Worm (Caenorhabditis elegans): ENCODE results near the gene D2096.10.

DNA sequence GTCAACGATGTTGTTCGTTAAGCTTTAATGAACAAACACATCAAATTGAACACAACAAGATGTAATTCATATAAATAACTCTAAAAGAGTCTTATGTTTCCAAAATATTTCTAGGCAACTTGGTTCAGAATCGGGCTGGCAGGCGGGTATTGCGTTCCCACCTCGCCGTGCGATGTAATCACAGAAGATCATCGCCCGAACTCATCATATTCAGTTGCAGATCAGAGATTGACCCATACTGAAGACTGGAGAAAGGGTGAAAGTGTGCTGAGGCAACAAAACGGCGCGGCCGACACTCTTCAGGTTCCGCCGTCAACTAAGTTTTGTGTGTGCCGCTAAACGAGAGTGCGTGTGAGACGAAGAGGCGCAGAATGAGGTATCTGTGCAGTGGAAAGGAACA lies 39.5 kb upstream of the D2096.10 start:
- TF ChIP-seq tra-4 (tag; optimal IDR thresholded peaks at IDR 0.05) = peak; percentile 16
- TF ChIP-seq flt-1 (GFP tag; IDR thresholded peaks at IDR 0.05) = peak; percentile 11; the same call in 1 of the 2 replicates
- TF ChIP-seq aly-1 (tag; optimal IDR thresholded peaks at IDR 0.05) = peak; percentile 59

Measured in whole organism, early embryonic.